Worm (Caenorhabditis elegans): ENCODE data around the gene tnt-2.

DNA sequence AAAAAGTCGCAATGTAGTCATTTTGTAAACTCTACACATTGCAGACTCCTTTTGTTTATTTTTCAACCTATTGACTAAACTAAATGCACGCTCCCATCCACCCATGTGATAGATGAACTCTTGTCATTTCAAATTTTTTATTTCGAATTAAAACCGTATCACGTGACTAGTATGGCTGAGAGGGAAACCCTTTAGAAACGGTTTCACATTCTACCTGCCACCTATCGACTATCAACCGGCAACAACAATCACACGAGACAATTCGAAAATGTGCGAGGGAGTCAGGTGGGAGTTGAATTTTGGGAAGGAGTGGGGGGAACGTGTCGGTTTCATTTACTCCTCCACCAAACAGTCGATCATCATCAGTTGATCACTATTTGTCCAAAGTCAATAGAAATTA, 48.8 kb downstream of the tnt-2 start:
- TF ChIP-seq ztf-29 (GFP tag; IDR thresholded peaks at IDR 0.05) (no peak), med-1 (GFP tag; optimal IDR thresholded peaks at IDR 0.05; ENCODE audit: insufficient read depth) (no peak), klf-2 (GFP tag; conservative IDR thresholded peaks at IDR 0.05) (no peak), flt-1 (GFP tag; IDR thresholded peaks at IDR 0.05) (no peak), tab-1 (GFP tag; IDR thresholded peaks at IDR 0.05) (no peak)

All from whole organism, midembryonic.